Fruit fly (Drosophila melanogaster) whole organism, embryonic: ENCODE measurements around the gene Rpp30.

Experiments
- Awh ChIP-seq: fragments of 200-800 bp; sonication (Bioruptor generic); IDR thresholded peaks from 2 replicates; pipeline ENCODE4, ENCODE4 v1.3.6; 2022; ENCODE audit warnings: missing biosample characterization, missing genetic modification characterization
- Bgb ChIP-seq: fragments of 200-800 bp; sonication (Bioruptor generic); IDR thresholded peaks from 2 replicates; pipeline ENCODE4 v1.3.6; 2022; ENCODE audit warnings: missing biosample characterization, missing genetic modification characterization; ENCODE audit not compliant: partially characterized antibody
- CG10267 ChIP-seq: fragments of 200-800 bp; sonication (Bioruptor generic); optimal IDR thresholded peaks from 2 replicates; lab custom pipeline; 2018; ENCODE audit warnings: missing biosample characterization, mild to moderate bottlenecking, missing genetic modification characterization, moderate library complexity
- CG10543 ChIP-seq: fragments of 200-800 bp; sonication (Bioruptor generic); optimal IDR thresholded peaks from 3 replicates; lab custom pipeline; 2017; ENCODE audit warnings: missing biosample characterization, mild to moderate bottlenecking, missing genetic modification characterization, moderate library complexity
- CG11247 ChIP-seq: fragments of 200-800 bp; sonication (Bioruptor generic); IDR thresholded peaks from 2 replicates; pipeline ENCODE4 v1.3.6; 2022; ENCODE audit warnings: missing biosample characterization, missing genetic modification characterization
- CG12391 ChIP-seq: fragments of 200-800 bp; sonication (Bioruptor generic); optimal IDR thresholded peaks from 3 replicates; lab custom pipeline; 2018; ENCODE audit warnings: missing biosample characterization, mild to moderate bottlenecking, missing genetic modification characterization, moderate library complexity
- CG12659 ChIP-seq: fragments of 200-800 bp; sonication (Bioruptor generic); optimal IDR thresholded peaks from 3 replicates; lab custom pipeline; 2017; ENCODE audit warnings: mild to moderate bottlenecking, missing biosample characterization, missing genetic modification reagents, missing genetic modification characterization
- CG12744 ChIP-seq: fragments of 200-800 bp; sonication (Bioruptor generic); optimal IDR thresholded peaks from 2 replicates; lab custom pipeline; 2016; ENCODE audit warnings: missing biosample characterization, missing genetic modification characterization
- CG1602 ChIP-seq: fragments of 200-800 bp; sonication (Bioruptor generic); optimal IDR thresholded peaks from 3 replicates; lab custom pipeline; 2016; ENCODE audit warnings: missing biosample characterization, missing genetic modification characterization
- CG16863 ChIP-seq: fragments of 200-800 bp; sonication (Bioruptor generic); optimal IDR thresholded peaks from 3 replicates; lab custom pipeline; 2016; ENCODE audit warnings: missing biosample characterization, missing genetic modification characterization
- CG17359 ChIP-seq: fragments of 200-800 bp; sonication (Bioruptor generic); optimal IDR thresholded peaks from 3 replicates; lab custom pipeline; 2018; ENCODE audit warnings: missing biosample characterization, mild to moderate bottlenecking, missing genetic modification characterization, moderate library complexity
- CG17829 ChIP-seq: fragments of 200-800 bp; optimal IDR thresholded peaks from 2 replicates; lab custom pipeline; 2019; ENCODE audit warnings: missing biosample characterization, mild to moderate bottlenecking, missing genetic modification characterization, moderate library complexity
- CG4617 ChIP-seq: fragments of 200-800 bp; sonication (Bioruptor generic); optimal IDR thresholded peaks from 3 replicates; lab custom pipeline; 2016; ENCODE audit warnings: missing biosample characterization, missing genetic modification characterization, borderline replicate concordance
- CG6683 ChIP-seq: fragments of 200-800 bp; sonication (Bioruptor generic); optimal IDR thresholded peaks from 2 replicates; lab custom pipeline; 2017; ENCODE audit warnings: missing biosample characterization, mild to moderate bottlenecking, missing genetic modification characterization, missing genetic modification reagents
- CG7745 ChIP-seq: fragments of 200-800 bp; sonication (Bioruptor generic); optimal IDR thresholded peaks from 2 replicates; lab custom pipeline; 2018; ENCODE audit warnings: missing biosample characterization, mild to moderate bottlenecking, missing genetic modification characterization, moderate library complexity
- CG7928 ChIP-seq: fragments of 200-800 bp; sonication (Bioruptor generic); optimal IDR thresholded peaks from 2 replicates; lab custom pipeline; 2017; ENCODE audit warnings: missing biosample characterization, mild to moderate bottlenecking, missing genetic modification characterization
- CG7963 ChIP-seq: fragments of 200-800 bp; sonication (Bioruptor generic); IDR thresholded peaks from 3 replicates; pipeline ENCODE4 v1.3.6; 2022; ENCODE audit warnings: missing biosample characterization, missing genetic modification characterization; ENCODE audit not compliant: partially characterized antibody
- CG9437 ChIP-seq: fragments of 200-800 bp; sonication (Bioruptor generic); optimal IDR thresholded peaks from 2 replicates; lab custom pipeline; 2018; ENCODE audit warnings: missing biosample characterization, mild to moderate bottlenecking, missing genetic modification characterization
- CTCF ChIP-seq: fragments of 200-800 bp; sonication (Bioruptor generic); optimal IDR thresholded peaks from 2 replicates; lab custom pipeline; 2017; ENCODE audit warnings: missing biosample characterization, mild to moderate bottlenecking, missing genetic modification characterization, moderate library complexity
- Dbx ChIP-seq: fragments of 200-800 bp; sonication (Bioruptor generic); IDR thresholded peaks from 3 replicates; pipeline ENCODE4 v1.3.6; 2022; ENCODE audit warnings: missing biosample characterization, missing genetic modification characterization
- Ets97D ChIP-seq: fragments of 200-800 bp; sonication (Bioruptor generic); optimal IDR thresholded peaks from 3 replicates; lab custom pipeline; 2016; ENCODE audit warnings: missing biosample characterization, missing genetic modification characterization
- GATAe ChIP-seq: fragments of 200-800 bp; sonication (Bioruptor generic); conservative IDR thresholded peaks from 2 replicates; pipeline ENCODE4 v1.3.6; 2022; ENCODE audit warnings: missing biosample characterization, missing genetic modification characterization
- HLH3B ChIP-seq: fragments of 200-800 bp; sonication (Bioruptor generic); IDR thresholded peaks from 2 replicates; pipeline ENCODE4 v1.3.6; 2022; ENCODE audit warnings: missing biosample characterization, missing genetic modification characterization
- Opbp ChIP-seq: fragments of 200-800 bp; sonication (Bioruptor generic); IDR thresholded peaks from 3 replicates; pipeline ENCODE4 v1.3.6; 2022; ENCODE audit warnings: missing biosample characterization, missing genetic modification characterization; ENCODE audit not compliant: partially characterized antibody
- Sry-β ChIP-seq: fragments of 200-800 bp; sonication (Bioruptor generic); optimal IDR thresholded peaks from 2 replicates; lab custom pipeline; 2018; ENCODE audit warnings: missing biosample characterization, mild to moderate bottlenecking, missing genetic modification characterization, moderate library complexity
- Stat92E ChIP-seq, 3 experiments: fragments of >200 bp in 2 of 3; fragments of 200-800 bp in 1 of 3; sonication (Bioruptor generic) in 1 of 3; optimal IDR thresholded peaks; 2 replicates each; lab custom pipeline; 2017 to 2019; ENCODE audit warnings: missing biosample characterization in 3 of 3, missing genetic modification characterization in 3 of 3, mild to moderate bottlenecking in 1 of 3, moderate library complexity in 1 of 3
- Taf1 ChIP-seq: fragments of 200-800 bp; sonication (Bioruptor generic); IDR thresholded peaks from 2 replicates; pipeline ENCODE4 v1.3.6; 2022; ENCODE audit warnings: missing biosample characterization, missing genetic modification characterization
- Tbp ChIP-seq: fragments of >200 bp; optimal IDR thresholded peaks from 2 replicates; lab custom pipeline; 2018; ENCODE audit warnings: missing biosample characterization, missing genetic modification characterization
- Vsx1 ChIP-seq: fragments of 200-800 bp; sonication (Bioruptor generic); optimal IDR thresholded peaks from 2 replicates; lab custom pipeline; 2017; ENCODE audit warnings: missing biosample characterization, mild to moderate bottlenecking, missing genetic modification characterization, missing genetic modification reagents
- bbx ChIP-seq: fragments of 200-800 bp; sonication (Bioruptor generic); IDR thresholded peaks from 2 replicates; pipeline ENCODE4 v1.3.6; 2022; ENCODE audit warnings: missing biosample characterization, missing genetic modification characterization; ENCODE audit not compliant: partially characterized antibody
- dm ChIP-seq: fragments of 200-800 bp; sonication (Bioruptor generic); optimal IDR thresholded peaks from 3 replicates; lab custom pipeline; 2016; ENCODE audit warnings: missing biosample characterization, missing genetic modification characterization
- dysf ChIP-seq: fragments of 200-800 bp; sonication (Bioruptor generic); IDR thresholded peaks from 3 replicates; pipeline ENCODE4 v1.3.6; 2022; ENCODE audit warnings: missing biosample characterization, missing genetic modification characterization
- eve ChIP-seq, 2 experiments: fragments of >200 bp; optimal IDR thresholded peaks; 2 replicates each; lab custom pipeline; 2017; ENCODE audit warnings: missing biosample characterization in 2 of 2, missing genetic modification characterization in 2 of 2
- gcm2 ChIP-seq: fragments of 200-800 bp; sonication (Bioruptor generic); optimal IDR thresholded peaks from 2 replicates; lab custom pipeline; 2016; ENCODE audit warnings: missing biosample characterization, missing genetic modification characterization
- gfzf ChIP-seq: fragments of 200-800 bp; sonication (Bioruptor generic); optimal IDR thresholded peaks from 2 replicates; lab custom pipeline; 2016; ENCODE audit warnings: missing biosample characterization, mild to moderate bottlenecking, missing genetic modification characterization, moderate library complexity
- grn ChIP-seq: fragments of 200-800 bp; sonication (Bioruptor generic); optimal IDR thresholded peaks from 3 replicates; lab custom pipeline; 2017; ENCODE audit warnings: missing biosample characterization, missing genetic modification characterization
- hb ChIP-seq: fragments of 200-800 bp; sonication (Bioruptor generic); IDR thresholded peaks from 3 replicates; pipeline ENCODE4 v1.3.6; 2022; ENCODE audit warnings: missing biosample characterization, missing genetic modification characterization; ENCODE audit not compliant: partially characterized antibody
- insv ChIP-seq, 2 experiments: fragments of 200-800 bp; sonication (Bioruptor generic); optimal IDR thresholded peaks; 3 replicates each; lab custom pipeline; 2016 to 2018; ENCODE audit warnings: missing biosample characterization in 2 of 2, missing genetic modification characterization in 2 of 2
- kah ChIP-seq: fragments of 200-800 bp; sonication (Bioruptor generic); optimal IDR thresholded peaks from 2 replicates; lab custom pipeline; 2018; ENCODE audit warnings: missing biosample characterization, mild to moderate bottlenecking, missing genetic modification characterization
- kni ChIP-seq: fragments of 200-800 bp; sonication (Bioruptor generic); optimal IDR thresholded peaks from 3 replicates; lab custom pipeline; 2017; ENCODE audit warnings: mild to moderate bottlenecking, missing biosample characterization, missing genetic modification reagents, missing genetic modification characterization
- lab ChIP-seq: fragments of 200-800 bp; sonication (Bioruptor generic); optimal IDR thresholded peaks from 3 replicates; lab custom pipeline; 2017; ENCODE audit warnings: missing biosample characterization, missing genetic modification characterization, mild to moderate bottlenecking, moderate library complexity, missing genetic modification reagents
- nerfin-1 ChIP-seq: fragments of 200-800 bp; sonication (Bioruptor generic); optimal IDR thresholded peaks from 3 replicates; lab custom pipeline; 2019; ENCODE audit warnings: missing biosample characterization, mild to moderate bottlenecking, missing genetic modification characterization, moderate library complexity
- phol ChIP-seq: fragments of 200-800 bp; sonication (Bioruptor generic); optimal IDR thresholded peaks from 3 replicates; lab custom pipeline; 2018; ENCODE audit warnings: missing biosample characterization, mild to moderate bottlenecking, missing genetic modification characterization, moderate library complexity
- run ChIP-seq: fragments of 200-800 bp; sonication (Bioruptor generic); optimal IDR thresholded peaks from 3 replicates; lab custom pipeline; 2018; ENCODE audit warnings: missing biosample characterization, mild to moderate bottlenecking, missing genetic modification characterization
- sima ChIP-seq: fragments of 200-800 bp; sonication (Bioruptor generic); optimal IDR thresholded peaks from 2 replicates; lab custom pipeline; 2016; ENCODE audit warnings: missing biosample characterization, missing genetic modification characterization
- slou ChIP-seq: fragments of 200-800 bp; sonication (Bioruptor generic); optimal IDR thresholded peaks from 3 replicates; lab custom pipeline; 2016; ENCODE audit warnings: missing biosample characterization, missing genetic modification characterization
- tup ChIP-seq: fragments of 200-800 bp; sonication (Bioruptor generic); optimal IDR thresholded peaks from 2 replicates; lab custom pipeline; 2016; ENCODE audit warnings: missing biosample characterization, mild to moderate bottlenecking, missing genetic modification characterization, moderate library complexity
- vnd ChIP-seq: fragments of 200-800 bp; sonication (Bioruptor generic); IDR thresholded peaks from 3 replicates; pipeline ENCODE4 v1.3.6; 2022; ENCODE audit warnings: missing biosample characterization, missing genetic modification characterization; ENCODE audit not compliant: partially characterized antibody

Gene Rpp30

DNA sequence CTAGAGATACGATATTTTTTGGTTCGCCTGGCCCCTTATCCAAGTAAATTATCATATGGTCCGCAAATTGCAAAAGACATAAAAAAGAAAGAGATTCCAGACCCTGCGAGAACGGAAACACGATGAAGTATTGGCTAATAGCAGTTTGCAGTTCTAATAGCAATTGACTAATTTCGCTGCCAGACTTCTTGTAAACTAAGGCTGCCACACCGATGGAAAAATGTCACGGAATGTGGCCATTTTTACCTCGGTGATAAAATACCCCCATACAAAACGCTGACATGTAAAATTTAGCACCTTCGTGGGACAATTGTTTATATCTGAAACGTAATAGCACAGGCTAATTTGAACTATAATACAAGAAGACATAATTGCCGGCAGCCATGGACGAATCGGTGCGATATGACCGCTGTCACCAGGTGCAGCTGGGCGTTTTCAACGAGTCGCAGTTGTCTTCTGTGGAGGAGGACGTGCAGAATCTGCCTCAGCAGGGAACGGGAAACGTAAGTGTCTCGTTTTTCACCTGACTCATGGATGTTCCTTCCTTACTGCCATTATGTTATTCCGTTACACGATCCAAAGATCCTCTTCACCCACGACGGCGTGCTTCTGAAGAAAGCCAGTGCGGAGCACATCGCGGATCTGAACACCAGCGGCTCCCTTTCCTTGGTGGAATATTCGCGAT is 44.9 kb downstream of the Rpp30 start, which contains the start of the genes Tbc1d15-17 and CG11617:
Gene Tbc1d15-17 (plus strand): TSS at position 51 of the 685 bp plus-strand sequence.
Gene CG11617 (minus strand): TSS at position 169 of the 685 bp plus-strand sequence.
- TF ChIP-seq run (tag; lab: Kevin White, UChicago) (no peak), CG11247 (GFP tag; lab: Robert Waterston, UW) (no peak), Awh (GFP tag; lab: Robert Waterston, UW) (no peak), insv (GFP tag; optimal IDR thresholded peaks at IDR 0.05; lab: Kevin White, UChicago) (peak in 1 of 2 experiments; percentile 51), Stat92E (GFP tag; optimal IDR thresholded peaks at IDR 0.05; lab: Kevin White, UChicago) (peak in 1 of 3 experiments; percentile 32), eve (GFP tag; optimal IDR thresholded peaks at IDR 0.05; lab: Kevin White, UChicago) (no peak), CG10543 (no peak), CTCF (peak; percentile 71), hb (GFP tag; lab: Robert Waterston, UW) (no peak), Ets97D (GFP tag; lab: Kevin White, UChicago) (peak; percentile 93), Tbp (no peak), kah (GFP tag; lab: Kevin White, UChicago) (no peak), CG12744 (no peak), sima (GFP tag; lab: Kevin White, UChicago) (no peak), lab (no peak), Opbp (GFP tag; lab: Robert Waterston, UW) (peak; percentile 60), CG17359 (no peak), gfzf (peak; percentile 94), bbx (0 out of 2 replicates have a peak, but pooled peaks have one; percentile 38), nerfin-1 (tag; lab: Kevin White, UChicago) (peak; percentile 71), Bgb (GFP tag; lab: Robert Waterston, UW) (peak; percentile 60), CG7963 (GFP tag; lab: Robert Waterston, UW) (no peak), vnd (GFP tag; lab: Robert Waterston, UW) (0 out of 3 replicates have a peak, but pooled peaks have one; percentile 20), tup (GFP tag; lab: Kevin White, UChicago) (no peak), gcm2 (GFP tag; lab: Kevin White, UChicago) (no peak), CG1602 (GFP tag; lab: Kevin White, UChicago) (no peak), CG12391 (tag; lab: Kevin White, UChicago) (peak; percentile 19), dm (GFP tag; lab: Kevin White, UChicago) (peak; percentile 62), Sry-β (GFP tag; lab: Kevin White, UChicago) (no peak), slou (GFP tag; lab: Kevin White, UChicago) (no peak), CG7745 (tag; lab: Kevin White, UChicago) (no peak), phol (tag; lab: Kevin White, UChicago) (peak; percentile 56), Dbx (0 out of 3 replicates have a peak, but pooled peaks have one; percentile 10), CG7928 (GFP tag; lab: Kevin White, UChicago) (no peak), CG6683 (no peak), CG10267 (peak; percentile 48), grn (no peak), CG9437 (peak; percentile 97), dysf (GFP tag; lab: Robert Waterston, UW) (peak; percentile 9; the same call in 1 of the 3 replicates), CG16863 (no peak), GATAe (GFP tag; lab: Robert Waterston, UW) (no peak), kni (GFP tag; lab: Kevin White, UChicago) (no peak), Vsx1 (GFP tag; lab: Kevin White, UChicago) (no peak), Taf1 (GFP tag; lab: Robert Waterston, UW) (no peak), CG17829 (tag; lab: Kevin White, UChicago) (peak; percentile 31), CG12659 (peak; percentile 84), CG4617 (peak; percentile 96), HLH3B (GFP tag; lab: Robert Waterston, UW) (no peak)
